Worm (Caenorhabditis elegans) whole organism, L3 larva: ENCODE measurements around the gene iglr-2.

Experiments used
- R02D3.7 ChIP-seq: fragments of 150-350 bp; optimal IDR thresholded peaks from 2 replicates; lab custom pipeline; 2014; ENCODE audit warnings: missing biosample characterization, missing genetic modification characterization
- egl-27 ChIP-seq: sonication (generic microtip); optimal IDR thresholded peaks from 4 replicates; lab custom pipeline; 2017; ENCODE audit warnings: missing biosample characterization, missing genetic modification reagents, missing genetic modification characterization
- eor-1 ChIP-seq, 2 experiments: fragments of 150-350 bp; optimal IDR thresholded peaks; 2 replicates each; lab custom pipeline; 2014 to 2018; ENCODE audit warnings: missing biosample characterization in 2 of 2, missing genetic modification characterization in 2 of 2
- fos-1 ChIP-seq: fragments of 150-350 bp; optimal IDR thresholded peaks from 2 replicates; lab custom pipeline; 2014; ENCODE audit warnings: missing biosample characterization, missing genetic modification characterization
- hmg-11 ChIP-seq: sonication (generic microtip); optimal IDR thresholded peaks from 2 replicates; lab custom pipeline; 2016; ENCODE audit warnings: missing genetic modification characterization, missing compliant biosample characterization
- lsy-12 ChIP-seq: sonication (generic microtip); optimal IDR thresholded peaks from 2 replicates; lab custom pipeline; 2016; ENCODE audit warnings: mild to moderate bottlenecking, missing genetic modification characterization, missing compliant biosample characterization
- mdl-1 ChIP-seq: fragments of 150-350 bp; optimal IDR thresholded peaks from 2 replicates; lab custom pipeline; 2014; ENCODE audit warnings: missing biosample characterization, missing genetic modification characterization
- mml-1 ChIP-seq: fragments of 150-350 bp; sonication (generic microtip); optimal IDR thresholded peaks from 3 replicates; lab custom pipeline; 2014; ENCODE audit warnings: missing biosample characterization, missing genetic modification characterization
- nhr-25 ChIP-seq: sonication (generic microtip); optimal IDR thresholded peaks from 2 replicates; lab custom pipeline; 2017; ENCODE audit warnings: missing biosample characterization, missing genetic modification characterization
- pqm-1 ChIP-seq: fragments of 150-350 bp; optimal IDR thresholded peaks from 2 replicates; lab custom pipeline; 2017; ENCODE audit warnings: missing biosample characterization, missing genetic modification characterization, inconsistent platforms
- sea-2 ChIP-seq: fragments of 150-350 bp; sonication (generic microtip); optimal IDR thresholded peaks from 4 replicates; lab custom pipeline; 2014; ENCODE audit warnings: missing biosample characterization, missing genetic modification reagents, missing genetic modification characterization
- snpc-4 ChIP-seq: fragments of 150-350 bp; optimal IDR thresholded peaks from 2 replicates; lab custom pipeline; 2014; ENCODE audit warnings: missing biosample characterization, missing genetic modification characterization
- unc-39 ChIP-seq: sonication (generic microtip); optimal IDR thresholded peaks from 4 replicates; lab custom pipeline; 2017; ENCODE audit warnings: missing biosample characterization, missing genetic modification characterization
- unc-62 ChIP-seq: fragments of 150-350 bp; sonication (generic microtip); optimal IDR thresholded peaks from 4 replicates; lab custom pipeline; 2014; ENCODE audit warnings: missing biosample characterization, missing genetic modification reagents, missing genetic modification characterization

DNA sequence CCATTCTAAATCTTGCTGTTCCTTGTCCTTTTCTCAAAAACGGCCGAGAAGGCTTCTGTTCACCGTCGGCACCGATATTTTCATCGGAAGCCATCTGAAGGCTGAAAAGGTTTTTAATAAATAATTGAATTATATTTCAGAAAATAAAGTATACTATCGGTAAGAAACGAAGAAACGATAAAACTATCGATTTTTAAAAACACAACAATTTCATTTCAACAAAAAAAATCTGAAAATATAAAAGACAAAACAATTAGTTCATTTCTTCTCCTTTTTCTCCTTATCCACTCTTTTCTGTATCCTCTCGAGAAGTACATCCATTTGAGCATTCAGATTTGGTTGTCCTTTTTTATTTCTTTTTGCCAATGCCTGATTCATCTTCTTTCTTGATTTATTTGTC lies 12.6 kb downstream of the iglr-2 start, which contains the start of gene sas-4:
- TF ChIP-seq fos-1 (tag; lab: Kevin White, UChicago), result no peak
- TF ChIP-seq pqm-1 (tag; lab: Kevin White, UChicago), result no peak
- no peak for TF ChIP-seq egl-27 (tag; lab: Kevin White, UChicago)
- no peak for TF ChIP-seq lsy-12 (tag; lab: Kevin White, UChicago)
- TF ChIP-seq unc-39 (tag; lab: Kevin White, UChicago), result no peak
- no peak for TF ChIP-seq sea-2 (GFP tag; lab: Kevin White, UChicago)
- no peak for TF ChIP-seq eor-1 (tag; optimal IDR thresholded peaks at IDR 0.05; lab: Kevin White, UChicago)
- no peak for TF ChIP-seq mdl-1 (tag; lab: Kevin White, UChicago)
- TF ChIP-seq nhr-25 (tag; lab: Kevin White, UChicago), result no peak
- TF ChIP-seq R02D3.7 (tag; lab: Kevin White, UChicago), result no peak
- TF ChIP-seq unc-62 (GFP tag; lab: Kevin White, UChicago), result no peak
- no peak for TF ChIP-seq hmg-11
- TF ChIP-seq snpc-4, result no peak
- TF ChIP-seq mml-1 (tag; lab: Kevin White, UChicago), result no peak
